Fruit fly (Drosophila melanogaster): ENCODE data around the gene CG11983.
A peak's percentile ranks its signal among the peaks of the same experiment; 100 is the strongest.

CG11983 gene

dm6 chr3R:8992928-8993579, 15.1 kb upstream of the CG11983 start, which contains the start of gene CG11975 (continued):
- TF ChIP-seq Asciz (GFP tag; optimal IDR thresholded peaks at IDR 0.05) (no peak), fd96Cb (tag; optimal IDR thresholded peaks at IDR 0.05) (peak; percentile 53), CG6683 (GFP tag; optimal IDR thresholded peaks at IDR 0.05) (peak; percentile 60), nerfin-2 (GFP tag; IDR thresholded peaks at IDR 0.05; ENCODE audit: partially characterized antibody) (no peak), dmrt11E (tag; optimal IDR thresholded peaks at IDR 0.05) (peak; percentile 59), CG12236 (GFP tag; optimal IDR thresholded peaks at IDR 0.05) (peak; percentile 36), HLH4C (GFP tag; IDR thresholded peaks at IDR 0.05; ENCODE audit: partially characterized antibody) (peak; percentile 68), zf30C (GFP tag; optimal IDR thresholded peaks at IDR 0.05) (no peak), sc (optimal IDR thresholded peaks at IDR 0.05) (no peak), sc (GFP tag; optimal IDR thresholded peaks at IDR 0.05) (no peak), grau (tag; optimal IDR thresholded peaks at IDR 0.05) (peak; percentile 67), CG13424 (tag; optimal IDR thresholded peaks at IDR 0.05) (peak; percentile 69), CG13123 (GFP tag; optimal IDR thresholded peaks at IDR 0.05) (peak; percentile 36), Camta (GFP tag; optimal IDR thresholded peaks at IDR 0.05) (peak; percentile 83), ftz-f1 (GFP tag; optimal IDR thresholded peaks at IDR 0.05) (peak; percentile 58), CG7928 (GFP tag; optimal IDR thresholded peaks at IDR 0.05) (no peak), ERR (GFP tag; optimal IDR thresholded peaks at IDR 0.05) (peak; percentile 37), CG11456 (GFP tag; IDR thresholded peaks at IDR 0.05) (peak; percentile 70; the same call in 2 of the 3 replicates), trh (GFP tag; optimal IDR thresholded peaks at IDR 0.05) (peak; percentile 67), disco-r (GFP tag; optimal IDR thresholded peaks at IDR 0.05) (peak; percentile 72), shn (GFP tag; optimal IDR thresholded peaks at IDR 0.05) (peak; percentile 88), CG17829 (tag; optimal IDR thresholded peaks at IDR 0.05) (peak; percentile 72), CG16813 (GFP tag; IDR thresholded peaks at IDR 0.05; ENCODE audit: partially characterized antibody) (peak; percentile 64), kah (GFP tag; optimal IDR thresholded peaks at IDR 0.05) (no peak), Xbp1 (GFP tag; optimal IDR thresholded peaks at IDR 0.05) (peak; percentile 78), lbe (GFP tag; optimal IDR thresholded peaks at IDR 0.05) (peak; percentile 70), usp (GFP tag; optimal IDR thresholded peaks at IDR 0.05) (no peak), Dip2 (GFP tag; IDR thresholded peaks at IDR 0.05) (no peak), CG10654 (GFP tag; optimal IDR thresholded peaks at IDR 0.05) (peak; percentile 69), CG1792 (GFP tag; optimal IDR thresholded peaks at IDR 0.05) (peak; percentile 68), CG15479 (GFP tag; optimal IDR thresholded peaks at IDR 0.05) (no peak), slbo (GFP tag; IDR thresholded peaks at IDR 0.05) (peak; percentile 79), repo (GFP tag; optimal IDR thresholded peaks at IDR 0.05) (peak; percentile 73), CG9797 (GFP tag; optimal IDR thresholded peaks at IDR 0.05) (peak; percentile 24), Adf1 (GFP tag; IDR thresholded peaks at IDR 0.05) (0 out of 2 replicates have a peak, but pooled peaks have one; percentile 12), CG12299 (tag; optimal IDR thresholded peaks at IDR 0.05) (peak; percentile 49), CG10274 (GFP tag; optimal IDR thresholded peaks at IDR 0.05) (no peak), CG15011 (GFP tag; optimal IDR thresholded peaks at IDR 0.05) (no peak), Gug (GFP tag; IDR thresholded peaks at IDR 0.05) (peak; percentile 56; the same call in 1 of the 4 replicates), CG11723 (GFP tag; optimal IDR thresholded peaks at IDR 0.05) (no peak), tll (GFP tag; optimal IDR thresholded peaks at IDR 0.05) (peak in 1 of 2 experiments; percentile 51), sob (GFP tag; IDR thresholded peaks at IDR 0.05) (peak; percentile 86), fd3F (GFP tag; optimal IDR thresholded peaks at IDR 0.05) (peak; percentile 28), Mad (GFP tag; optimal IDR thresholded peaks at IDR 0.05) (peak; percentile 70), CG17568 (GFP tag; optimal IDR thresholded peaks at IDR 0.05) (no peak), Dref (GFP tag; IDR thresholded peaks at IDR 0.05) (peak; percentile 67), CG30431 (GFP tag; optimal IDR thresholded peaks at IDR 0.05) (peak; percentile 30), CG1603 (tag; optimal IDR thresholded peaks at IDR 0.05) (no peak), corto (GFP tag; optimal IDR thresholded peaks at IDR 0.05) (no peak)

All from whole organism, embryonic.